Worm (Caenorhabditis elegans) whole organism, late embryonic: Measurements from ENCODE around the gene K09F6.3.

Experiments
- ama-1 ChIP-seq: fragments of 150-350 bp; optimal IDR thresholded peaks from 2 replicates; lab custom pipeline; 2014
- ceh-14 ChIP-seq: sonication (generic microtip); optimal IDR thresholded peaks from 2 replicates; lab custom pipeline; 2016; ENCODE audit warnings: missing genotype, missing genetic modification characterization, missing compliant biosample characterization
- dve-1 ChIP-seq: sonication (generic microtip); optimal IDR thresholded peaks from 2 replicates; lab custom pipeline; 2017; ENCODE audit warnings: antibody characterized with exemption, mild to moderate bottlenecking, missing genetic modification characterization, missing compliant biosample characterization
- hlh-30 ChIP-seq: sonication (generic microtip); optimal IDR thresholded peaks from 2 replicates; lab custom pipeline; 2017; ENCODE audit warnings: antibody characterized with exemption, missing genetic modification characterization, missing compliant biosample characterization; ENCODE audit not compliant: insufficient read depth
- pag-3 ChIP-seq: sonication (generic microtip); optimal IDR thresholded peaks from 2 replicates; lab custom pipeline; 2016; ENCODE audit warnings: missing compliant biosample characterization, missing genetic modification characterization, borderline replicate concordance
- pax-1 ChIP-seq: fragments of 150-350 bp; optimal IDR thresholded peaks from 2 replicates; lab custom pipeline; 2014; ENCODE audit warnings: missing biosample characterization, missing genetic modification characterization

DNA sequence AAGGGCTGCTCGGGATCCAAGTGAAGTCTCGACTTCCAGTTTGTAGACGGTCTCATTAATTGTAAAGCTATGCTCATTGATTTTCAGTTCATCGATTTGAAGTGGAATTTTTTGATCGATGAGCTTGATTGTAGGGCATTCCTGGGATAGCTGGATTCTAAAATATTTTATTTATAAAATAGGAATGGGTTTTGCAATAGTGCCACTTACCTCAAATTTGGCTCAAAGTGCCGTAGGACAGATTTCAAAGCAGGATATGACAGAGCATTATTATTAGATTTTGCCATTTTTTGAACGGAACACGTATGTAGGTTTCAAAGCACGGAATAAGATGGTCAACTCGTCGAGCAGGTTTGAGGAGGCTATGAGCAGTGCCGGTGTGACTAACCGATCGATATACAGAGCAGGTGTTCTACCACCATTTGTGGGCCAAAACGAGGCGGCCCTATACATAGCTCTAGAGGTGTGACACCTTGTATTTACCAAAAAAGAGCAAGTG, 40.9 kb downstream of the K09F6.3 start, which contains the start of gene fbxc-25:
- no peak for TF ChIP-seq ceh-14 (tag; lab: Kevin White, UChicago)
- no peak for TF ChIP-seq hlh-30
- TF ChIP-seq ama-1 (lab: Kevin White, UChicago): no peak
- TF ChIP-seq pax-1 (tag; lab: Kevin White, UChicago): no peak
- TF ChIP-seq pag-3 (tag; lab: Kevin White, UChicago): no peak
- no peak for TF ChIP-seq dve-1 (tag; lab: Kevin White, UChicago)
